Worm (Caenorhabditis elegans): ENCODE measurements around the gene str-84.

Gene str-84

DNA sequence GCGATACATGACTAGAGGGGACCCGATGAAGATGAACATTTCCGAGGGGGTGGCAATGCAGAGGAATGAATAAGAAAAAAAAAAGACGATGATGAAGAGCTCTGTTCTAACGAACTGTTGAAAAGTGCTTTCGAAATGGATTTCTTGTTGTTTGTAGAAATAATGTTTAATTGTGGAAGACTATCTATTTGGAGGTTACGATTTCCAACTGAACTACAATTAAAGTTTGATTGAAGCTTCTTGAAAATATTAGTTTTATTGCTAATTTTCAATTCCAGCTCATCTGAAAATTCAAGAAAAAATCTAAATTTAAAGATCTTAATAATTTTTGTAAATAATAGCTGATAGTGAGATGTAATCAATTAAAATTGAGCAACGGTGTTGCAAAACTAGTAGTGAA is 36.3 kb downstream of the str-84 start:
- TF ChIP-seq hmbx-1 (tag; optimal IDR thresholded peaks at IDR 0.05) (no peak), tra-4 (tag; optimal IDR thresholded peaks at IDR 0.05) (no peak), ama-1 (optimal IDR thresholded peaks at IDR 0.05) (no peak), ets-7 (tag; optimal IDR thresholded peaks at IDR 0.05) (no peak), tbx-11 (GFP tag; IDR thresholded peaks at IDR 0.05) (no peak), flt-1 (GFP tag; IDR thresholded peaks at IDR 0.05) (no peak), hmg-4 (GFP tag; optimal IDR thresholded peaks at IDR 0.05) (no peak), hnd-1 (tag; optimal IDR thresholded peaks at IDR 0.05) (no peak), tbx-37 (GFP tag; conservative IDR thresholded peaks at IDR 0.05) (no peak)

DNA sequence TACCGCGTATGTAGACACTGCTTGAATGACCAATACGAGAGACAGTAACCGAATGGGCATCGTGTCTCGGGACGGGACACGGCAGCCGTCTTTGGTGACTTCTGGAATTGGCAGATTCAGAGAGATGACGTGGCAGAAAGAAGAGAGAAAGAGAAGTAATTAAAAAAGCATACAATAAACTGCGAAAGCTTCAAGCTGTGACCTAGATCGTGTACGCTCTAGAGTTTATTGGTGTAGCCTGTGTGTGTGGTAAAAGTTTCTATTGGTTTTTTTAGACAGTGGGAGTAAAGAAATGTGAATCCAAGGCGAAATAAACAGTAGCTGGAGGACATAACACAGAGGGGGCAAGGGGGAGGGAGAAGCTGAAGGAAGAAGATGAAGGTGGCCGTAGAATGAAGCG is 36.8 kb downstream of the str-84 start, which contains the start of gene T19A5.3:
TSS of gene T19A5.3 (minus strand) at position 101 of the 400 bp plus-strand sequence.
- TF ChIP-seq sea-1 (GFP tag; conservative IDR thresholded peaks at IDR 0.05) (no peak), pes-1 (GFP tag; IDR thresholded peaks at IDR 0.05) (no peak), hmbx-1 (tag; optimal IDR thresholded peaks at IDR 0.05) (no peak), F13C5.2 (tag; optimal IDR thresholded peaks at IDR 0.05) (no peak), ets-7 (tag; optimal IDR thresholded peaks at IDR 0.05) (no peak), ama-1 (optimal IDR thresholded peaks at IDR 0.05) (no peak), ceh-36 (tag; optimal IDR thresholded peaks at IDR 0.05) (no peak), tbx-11 (GFP tag; IDR thresholded peaks at IDR 0.05) (no peak), aly-1 (tag; optimal IDR thresholded peaks at IDR 0.05) (no peak), hnd-1 (tag; optimal IDR thresholded peaks at IDR 0.05) (no peak), tra-4 (tag; optimal IDR thresholded peaks at IDR 0.05) (no peak), B0310.2 (tag; optimal IDR thresholded peaks at IDR 0.05) (no peak), scrt-1 (GFP tag; IDR thresholded peaks at IDR 0.05) (no peak), tbx-37 (GFP tag; conservative IDR thresholded peaks at IDR 0.05) (no peak), flt-1 (GFP tag; IDR thresholded peaks at IDR 0.05) (no peak), hmg-4 (GFP tag; optimal IDR thresholded peaks at IDR 0.05) (no peak), ceh-13 (GFP tag; optimal IDR thresholded peaks at IDR 0.05) (no peak)

DNA sequence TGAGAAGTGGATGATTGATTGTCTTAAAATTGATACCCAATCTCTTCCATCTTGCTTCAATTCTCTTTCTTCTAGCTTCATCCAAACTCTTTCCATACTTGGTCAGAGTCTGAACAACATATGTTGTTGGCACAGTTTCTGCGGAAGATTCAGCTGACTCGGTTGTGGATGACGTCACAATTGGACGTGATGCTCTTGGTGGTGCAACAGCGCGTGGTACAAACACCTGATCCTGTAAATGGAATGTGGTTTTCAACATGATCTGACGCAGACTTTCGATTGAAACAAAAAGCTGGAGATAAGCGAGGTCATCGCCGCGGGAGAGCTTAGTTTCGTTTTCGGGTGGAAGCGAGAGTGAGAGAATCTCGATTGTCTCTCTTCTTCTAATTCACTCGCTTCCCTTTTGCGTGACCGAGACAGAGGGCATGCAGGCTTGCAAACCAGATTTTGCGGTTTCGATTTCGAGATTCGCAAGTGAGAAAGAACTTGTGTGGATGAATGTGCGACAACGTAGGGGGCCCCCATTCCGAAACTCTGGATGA is 38.2 kb downstream of the str-84 start:
- TF ChIP-seq ceh-36 (tag; optimal IDR thresholded peaks at IDR 0.05) (no peak), ceh-13 (GFP tag; optimal IDR thresholded peaks at IDR 0.05) (no peak), F13C5.2 (tag; optimal IDR thresholded peaks at IDR 0.05) (no peak), flt-1 (GFP tag; IDR thresholded peaks at IDR 0.05) (no peak), ama-1 (optimal IDR thresholded peaks at IDR 0.05) (no peak), hmbx-1 (tag; optimal IDR thresholded peaks at IDR 0.05) (no peak), aly-1 (tag; optimal IDR thresholded peaks at IDR 0.05) (no peak), B0310.2 (tag; optimal IDR thresholded peaks at IDR 0.05) (no peak), hnd-1 (tag; optimal IDR thresholded peaks at IDR 0.05) (no peak), pes-1 (GFP tag; IDR thresholded peaks at IDR 0.05) (no peak), ets-7 (tag; optimal IDR thresholded peaks at IDR 0.05) (no peak), tbx-37 (GFP tag; conservative IDR thresholded peaks at IDR 0.05) (no peak), scrt-1 (GFP tag; IDR thresholded peaks at IDR 0.05) (no peak), sea-1 (GFP tag; conservative IDR thresholded peaks at IDR 0.05) (no peak), hmg-4 (GFP tag; optimal IDR thresholded peaks at IDR 0.05) (no peak), tra-4 (tag; optimal IDR thresholded peaks at IDR 0.05) (no peak)

DNA sequence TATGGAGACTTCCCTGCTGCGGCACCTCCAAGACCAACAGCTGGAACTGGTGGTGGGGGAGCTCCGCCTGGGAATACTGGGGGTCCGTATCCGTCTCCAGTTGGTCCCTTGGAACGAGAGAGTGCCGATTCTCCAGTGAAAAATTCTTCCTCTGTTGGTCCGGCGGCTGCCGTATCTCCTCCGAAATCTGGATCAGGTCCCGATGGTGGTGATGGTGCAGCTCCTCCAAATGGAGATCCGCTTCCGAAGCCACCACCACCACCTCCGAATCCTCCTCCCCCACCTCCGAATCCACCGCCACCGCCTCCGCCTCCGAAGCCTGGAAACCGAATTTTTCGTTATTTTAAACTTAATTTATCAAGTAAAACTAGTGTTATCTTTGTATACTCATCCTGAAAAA is 40.3 kb downstream of the str-84 start:
- no peak for TF ChIP-seq ets-7 (tag; optimal IDR thresholded peaks at IDR 0.05)
- TF ChIP-seq tbx-11 (GFP tag; IDR thresholded peaks at IDR 0.05), result no peak
- TF ChIP-seq F13C5.2 (tag; optimal IDR thresholded peaks at IDR 0.05), result no peak
- no peak for TF ChIP-seq B0310.2 (tag; optimal IDR thresholded peaks at IDR 0.05)
- TF ChIP-seq hmbx-1 (tag; optimal IDR thresholded peaks at IDR 0.05), result no peak
- no peak for TF ChIP-seq hnd-1 (tag; optimal IDR thresholded peaks at IDR 0.05)
- no peak for TF ChIP-seq ceh-13 (GFP tag; optimal IDR thresholded peaks at IDR 0.05)
- no peak for TF ChIP-seq pes-1 (GFP tag; IDR thresholded peaks at IDR 0.05)

DNA sequence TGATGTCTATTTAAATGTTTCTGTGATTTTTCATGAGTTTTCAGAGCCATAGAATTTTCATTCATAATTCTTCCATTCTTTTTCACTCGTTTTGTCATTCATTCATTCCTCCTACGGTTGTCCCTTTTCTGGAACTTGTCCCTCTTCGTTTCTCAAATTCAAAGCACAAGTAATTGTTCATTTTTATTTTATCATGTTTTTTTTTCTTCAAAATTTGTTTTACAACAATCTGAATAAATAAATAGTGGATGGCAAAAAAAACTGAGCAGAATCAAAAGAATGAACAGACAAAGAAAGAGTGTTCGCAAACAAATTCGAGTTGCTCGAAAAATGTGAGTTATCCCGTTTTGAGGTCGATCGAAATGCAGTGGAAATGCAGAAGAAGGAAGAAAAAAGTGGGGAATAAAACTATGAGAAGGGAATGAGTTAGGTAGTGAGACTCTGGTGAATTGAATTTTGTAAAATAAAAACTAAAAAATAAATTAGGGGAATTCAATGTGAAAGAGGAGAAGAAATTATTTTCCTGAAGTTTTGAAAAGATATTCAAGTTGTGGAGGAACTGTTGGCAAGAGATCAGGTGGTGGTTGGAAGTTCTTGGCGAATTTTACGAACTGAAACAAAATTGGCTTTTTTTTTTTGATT is 41.2 kb downstream of the str-84 start:
- no peak for TF ChIP-seq ets-7 (tag; optimal IDR thresholded peaks at IDR 0.05)
- no peak for TF ChIP-seq tra-4 (tag; optimal IDR thresholded peaks at IDR 0.05)
- no peak for TF ChIP-seq hmbx-1 (tag; optimal IDR thresholded peaks at IDR 0.05)
- TF ChIP-seq sea-1 (GFP tag; conservative IDR thresholded peaks at IDR 0.05), result no peak
- no peak for TF ChIP-seq hnd-1 (tag; optimal IDR thresholded peaks at IDR 0.05)
- TF ChIP-seq pes-1 (GFP tag; IDR thresholded peaks at IDR 0.05), result no peak
- TF ChIP-seq hmg-4 (GFP tag; optimal IDR thresholded peaks at IDR 0.05), result no peak

DNA sequence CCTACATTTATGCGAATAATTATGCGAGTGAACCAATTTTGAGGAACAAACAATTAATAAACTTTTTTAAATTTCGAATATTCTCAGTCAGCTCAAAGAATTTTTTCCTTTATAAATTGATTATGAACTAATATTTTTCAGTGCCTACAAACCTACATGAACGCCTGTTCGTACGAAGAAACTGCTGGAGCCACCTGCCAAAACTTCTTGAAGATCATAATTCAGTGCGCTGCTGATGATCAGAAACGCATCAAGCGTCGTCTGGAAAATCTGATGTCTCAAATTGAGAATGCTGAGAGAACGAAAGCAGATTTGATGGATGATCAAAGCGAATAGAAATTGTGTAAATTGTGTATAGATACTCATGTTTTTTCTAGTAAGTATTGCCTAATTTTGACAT is 41.8 kb downstream of the str-84 start:
- TF ChIP-seq ceh-36 (tag; optimal IDR thresholded peaks at IDR 0.05) (no peak), hmbx-1 (tag; optimal IDR thresholded peaks at IDR 0.05) (no peak)

DNA sequence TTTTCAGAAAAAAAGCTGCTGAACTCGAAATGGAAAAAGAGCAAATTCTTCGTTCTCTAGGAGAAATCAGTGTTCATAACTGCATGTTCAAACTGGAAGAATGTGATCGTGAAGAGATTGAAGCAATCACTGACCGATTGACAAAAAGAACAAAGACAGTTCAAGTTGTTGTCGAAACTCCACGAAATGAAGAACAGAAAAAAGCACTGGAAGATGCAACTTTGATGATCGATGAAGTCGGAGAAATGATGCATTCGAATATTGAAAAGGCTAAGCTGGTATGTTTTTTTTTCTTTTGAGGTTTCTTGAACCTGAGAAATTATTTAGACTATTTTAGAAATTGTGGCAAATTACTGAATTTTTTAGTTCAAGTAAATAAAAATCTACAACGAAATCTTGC is 42.3 kb downstream of the str-84 start:
- TF ChIP-seq tbx-11 (GFP tag; IDR thresholded peaks at IDR 0.05) (no peak), F13C5.2 (tag; optimal IDR thresholded peaks at IDR 0.05) (no peak)

DNA sequence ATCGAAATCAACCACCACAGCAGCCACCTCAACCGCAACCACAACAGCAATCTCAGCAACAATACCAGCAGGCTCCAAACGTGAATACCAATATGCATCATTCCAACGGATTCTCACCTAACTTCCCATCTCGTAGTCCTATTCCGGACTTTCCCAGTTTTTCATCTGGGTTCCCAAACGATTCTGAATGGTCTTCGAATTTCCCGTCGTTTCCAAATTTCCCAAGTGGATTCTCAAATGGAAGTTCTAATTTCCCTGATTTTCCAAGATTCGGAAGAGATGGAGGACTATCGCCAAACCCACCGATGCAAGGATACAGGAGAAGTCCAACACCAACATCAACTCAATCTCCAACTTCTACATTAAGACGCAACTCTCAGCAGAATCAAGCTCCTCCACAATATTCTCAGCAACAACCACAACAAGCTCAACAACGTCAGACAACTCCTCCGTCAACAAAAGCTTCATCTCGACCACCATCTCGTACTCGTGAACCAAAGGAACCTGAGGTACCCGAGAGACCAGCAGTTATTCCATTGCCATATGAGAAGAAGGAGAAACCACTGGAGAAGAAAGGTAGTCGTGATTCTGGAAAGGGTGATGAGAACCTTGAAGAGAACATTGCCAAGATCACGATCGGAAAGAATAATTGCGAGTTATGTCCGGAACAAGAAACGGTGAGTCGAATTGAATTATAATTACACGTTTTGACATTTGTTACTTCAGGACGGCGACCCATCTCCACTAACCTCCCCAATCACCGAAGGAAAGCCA is 43.1 kb downstream of the str-84 start:
- no peak for TF ChIP-seq hmbx-1 (tag; optimal IDR thresholded peaks at IDR 0.05)
- no peak for TF ChIP-seq flt-1 (GFP tag; IDR thresholded peaks at IDR 0.05)
- no peak for TF ChIP-seq aly-1 (tag; optimal IDR thresholded peaks at IDR 0.05)
- TF ChIP-seq ama-1 (optimal IDR thresholded peaks at IDR 0.05), result no peak
- TF ChIP-seq hmg-4 (GFP tag; optimal IDR thresholded peaks at IDR 0.05), result no peak
- TF ChIP-seq hnd-1 (tag; optimal IDR thresholded peaks at IDR 0.05), result no peak
- no peak for TF ChIP-seq F13C5.2 (tag; optimal IDR thresholded peaks at IDR 0.05)
- no peak for TF ChIP-seq ets-7 (tag; optimal IDR thresholded peaks at IDR 0.05)
- TF ChIP-seq B0310.2 (tag; optimal IDR thresholded peaks at IDR 0.05), result no peak

All from whole organism, early embryonic.